Comparison of ENCODE assay signal across 5 worm cellular contexts in the genomic region with DNA sequence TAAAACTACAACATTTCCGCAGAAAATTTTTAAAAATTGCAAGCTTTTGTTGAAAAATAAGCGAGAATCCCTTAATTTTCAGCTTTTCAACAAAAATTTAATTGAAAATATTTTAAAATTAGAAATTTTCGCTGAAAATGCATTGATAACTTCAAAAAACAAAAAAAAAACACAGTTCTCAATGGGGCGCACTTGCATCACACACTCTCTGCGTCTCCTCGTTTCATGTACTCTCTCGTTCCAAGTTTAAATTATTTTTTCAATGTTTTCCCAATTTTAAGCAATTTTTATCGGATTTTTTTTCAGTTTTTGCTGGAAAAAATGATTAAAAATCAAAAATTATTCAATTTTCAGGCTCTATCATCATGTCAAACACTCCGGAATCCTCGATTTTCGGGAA.
A peak's percentile ranks its signal among the peaks of the same experiment; 100 is the strongest.
TF ChIP-seq lines count a peak whose summit lies in the region.

A gene (plus strand): TSS at position 345 of the 400 bp plus-strand sequence.

TF ChIP-seq in whole organism, L1 larva, 84 proteins besides CTCF, POLR2A, EP300 and RAD21 (continued from another document and continues in another):
- no peak for TF ChIP-seq grh-1 (GFP tag; IDR thresholded peaks at IDR 0.05; lab: Robert Waterston, UW)
- no peak for TF ChIP-seq rnt-1 (tag; optimal IDR thresholded peaks at IDR 0.05; lab: Kevin White, UChicago)
- peak; percentile 61 for TF ChIP-seq unc-130 (tag; optimal IDR thresholded peaks at IDR 0.05; lab: Kevin White, UChicago)
- peak; percentile 57 for TF ChIP-seq snpc-4 (tag; optimal IDR thresholded peaks at IDR 0.05; lab: Kevin White, UChicago)
- no peak for TF ChIP-seq nhr-71 (tag; optimal IDR thresholded peaks at IDR 0.05; lab: Kevin White, UChicago)
- peak; percentile 35 for TF ChIP-seq lin-15B (tag; optimal IDR thresholded peaks at IDR 0.05; lab: Kevin White, UChicago)
- TF ChIP-seq dpl-1 (GFP tag; optimal IDR thresholded peaks at IDR 0.05; lab: Kevin White, UChicago), result peak; percentile 44 to 68 (median 60)
- TF ChIP-seq isw-1 (GFP tag; IDR thresholded peaks at IDR 0.05; lab: Robert Waterston, UW), result no peak; the same call in 1 of the 2 replicates
- no peak for TF ChIP-seq jun-1 (tag; optimal IDR thresholded peaks at IDR 0.05; lab: Kevin White, UChicago)
- no peak for TF ChIP-seq swsn-7 (tag; optimal IDR thresholded peaks at IDR 0.05; lab: Kevin White, UChicago)
- peak; percentile 71 for TF ChIP-seq nhr-19 (GFP tag; conservative IDR thresholded peaks at IDR 0.05; lab: Robert Waterston, UW)
- TF ChIP-seq C34B4.2 (tag; optimal IDR thresholded peaks at IDR 0.05; lab: Kevin White, UChicago), result no peak
- TF ChIP-seq tbx-2 (tag; optimal IDR thresholded peaks at IDR 0.05; lab: Kevin White, UChicago), result peak; percentile 46
- TF ChIP-seq pqm-1 (tag; optimal IDR thresholded peaks at IDR 0.05; lab: Kevin White, UChicago), result no peak
- peak; percentile 66 for TF ChIP-seq nhr-85 (tag; lab: Kevin White, UChicago)
- TF ChIP-seq elt-3 (tag; optimal IDR thresholded peaks at IDR 0.05; lab: Kevin White, UChicago), result peak in 2 of 6 experiments; percentile 21 to 41
- TF ChIP-seq aha-1 (tag; optimal IDR thresholded peaks at IDR 0.05; lab: Kevin White, UChicago), result no peak
- peak; percentile 26 for TF ChIP-seq C16A3.4 (tag; optimal IDR thresholded peaks at IDR 0.05; lab: Kevin White, UChicago)
- TF ChIP-seq lir-3 (tag; optimal IDR thresholded peaks at IDR 0.05; lab: Kevin White, UChicago; ENCODE audit: poor library complexity), result no peak
- TF ChIP-seq zag-1 (tag; optimal IDR thresholded peaks at IDR 0.05; lab: Kevin White, UChicago), result no peak
- peak; percentile 30 for TF ChIP-seq lin-39 (tag; optimal IDR thresholded peaks at IDR 0.05; lab: Kevin White, UChicago)
- TF ChIP-seq blmp-1 (tag; optimal IDR thresholded peaks at IDR 0.05; lab: Kevin White, UChicago), result peak; percentile 22
- TF ChIP-seq egl-27 (tag; optimal IDR thresholded peaks at IDR 0.05; lab: Kevin White, UChicago), result no peak
- peak; percentile 84 for TF ChIP-seq mep-1 (tag; optimal IDR thresholded peaks at IDR 0.05; lab: Kevin White, UChicago)
- peak; percentile 73 for TF ChIP-seq snu-23 (GFP tag; optimal IDR thresholded peaks at IDR 0.05; lab: Kevin White, UChicago)
- TF ChIP-seq sox-4 (tag; optimal IDR thresholded peaks at IDR 0.05; lab: Kevin White, UChicago), result no peak

TF ChIP-seq in whole organism, L2 larva, 48 proteins besides CTCF, POLR2A, EP300 and RAD21 (continued from another document):
- TF ChIP-seq mbf-1 (tag; optimal IDR thresholded peaks at IDR 0.05; lab: Kevin White, UChicago) (no peak), crh-2 (tag; optimal IDR thresholded peaks at IDR 0.05; lab: Kevin White, UChicago) (peak; percentile 39), nhr-129 (tag; optimal IDR thresholded peaks at IDR 0.05; lab: Kevin White, UChicago) (no peak), nhr-11 (tag; optimal IDR thresholded peaks at IDR 0.05; lab: Kevin White, UChicago) (no peak), lin-13 (GFP tag; optimal IDR thresholded peaks at IDR 0.05; lab: Kevin White, UChicago) (peak; percentile 48), nhr-23 (tag; optimal IDR thresholded peaks at IDR 0.05; lab: Kevin White, UChicago) (no peak), ztf-1 (GFP tag; conservative IDR thresholded peaks at IDR 0.05; lab: Robert Waterston, UW) (no peak), ceh-82 (tag; optimal IDR thresholded peaks at IDR 0.05; lab: Kevin White, UChicago) (no peak), nhr-77 (tag; optimal IDR thresholded peaks at IDR 0.05; lab: Kevin White, UChicago) (no peak), unc-62 (GFP tag; optimal IDR thresholded peaks at IDR 0.05; lab: Kevin White, UChicago) (no peak), unc-55 (GFP tag; optimal IDR thresholded peaks at IDR 0.05; lab: Kevin White, UChicago) (peak; percentile 66), elt-1 (tag; optimal IDR thresholded peaks at IDR 0.05; lab: Kevin White, UChicago) (no peak), F13H6.1 (tag; optimal IDR thresholded peaks at IDR 0.05; lab: Kevin White, UChicago) (peak; percentile 41), nhr-25 (tag; optimal IDR thresholded peaks at IDR 0.05; lab: Kevin White, UChicago) (peak; percentile 36), mab-5 (tag; optimal IDR thresholded peaks at IDR 0.05; lab: Kevin White, UChicago) (no peak), dmd-4 (tag; optimal IDR thresholded peaks at IDR 0.05; lab: Kevin White, UChicago) (no peak), ama-1 (optimal IDR thresholded peaks at IDR 0.05; lab: Kevin White, UChicago) (no peak), nhr-237 (tag; optimal IDR thresholded peaks at IDR 0.05; lab: Kevin White, UChicago) (no peak), nhr-12 (tag; optimal IDR thresholded peaks at IDR 0.05; lab: Kevin White, UChicago) (no peak), skn-1 (tag; optimal IDR thresholded peaks at IDR 0.05; lab: Kevin White, UChicago) (no peak), sem-4 (tag; optimal IDR thresholded peaks at IDR 0.05; lab: Kevin White, UChicago) (peak; percentile 64)

TF ChIP-seq in whole organism, L3 larva, 47 proteins besides CTCF, POLR2A, EP300 and RAD21 (continued from another document):
- TF ChIP-seq snpc-4 (tag; optimal IDR thresholded peaks at IDR 0.05; lab: Kevin White, UChicago) (peak; percentile 43), pha-4 (tag; optimal IDR thresholded peaks at IDR 0.05; lab: Kevin White, UChicago) (peak; percentile 73), pqm-1 (tag; optimal IDR thresholded peaks at IDR 0.05; lab: Kevin White, UChicago) (peak; percentile 14), ceh-82 (tag; optimal IDR thresholded peaks at IDR 0.05; lab: Kevin White, UChicago) (peak; percentile 22)
TF ChIP-seq in whole organism, L3 larva: peak in this region for 9.

TF ChIP-seq in whole organism, L4 larva, 104 proteins besides CTCF, POLR2A, EP300 and RAD21 (continued from another document and continues in another):
- TF ChIP-seq dmd-6 (GFP tag; IDR thresholded peaks at IDR 0.05; lab: Robert Waterston, UW) (no peak), dpl-1 (GFP tag; optimal IDR thresholded peaks at IDR 0.05; lab: Kevin White, UChicago) (peak; percentile 68), spr-1 (tag; optimal IDR thresholded peaks at IDR 0.05; lab: Kevin White, UChicago) (no peak), zip-2 (tag; optimal IDR thresholded peaks at IDR 0.05; lab: Kevin White, UChicago) (no peak), hlh-11 (tag; optimal IDR thresholded peaks at IDR 0.05; lab: Kevin White, UChicago) (no peak), F44E2.7 (GFP tag; IDR thresholded peaks at IDR 0.05; lab: Robert Waterston, UW) (no peak), hlh-30 (tag; optimal IDR thresholded peaks at IDR 0.05; lab: Kevin White, UChicago; ENCODE audit: insufficient read depth) (peak; percentile 7), tag-97 (GFP tag; IDR thresholded peaks at IDR 0.05; lab: Robert Waterston, UW) (no peak), aly-2 (tag; optimal IDR thresholded peaks at IDR 0.05; lab: Kevin White, UChicago) (no peak), gei-8 (GFP tag; optimal IDR thresholded peaks at IDR 0.05; lab: Kevin White, UChicago) (no peak), ceh-62 (tag; optimal IDR thresholded peaks at IDR 0.05; lab: Kevin White, UChicago) (no peak), aha-1 (tag; lab: Kevin White, UChicago) (peak; percentile 71), nhr-111 (GFP tag; optimal IDR thresholded peaks at IDR 0.05; lab: Kevin White, UChicago) (no peak), R02D3.7 (tag; optimal IDR thresholded peaks at IDR 0.05; lab: Kevin White, UChicago) (no peak), snpc-4 (tag; optimal IDR thresholded peaks at IDR 0.05; lab: Kevin White, UChicago) (no peak), nhr-77 (tag; optimal IDR thresholded peaks at IDR 0.05; lab: Kevin White, UChicago) (no peak), spr-3 (GFP tag; optimal IDR thresholded peaks at IDR 0.05; lab: Kevin White, UChicago) (no peak), lin-1 (GFP tag; IDR thresholded peaks at IDR 0.05; lab: Robert Waterston, UW) (no peak), mdl-1 (tag; optimal IDR thresholded peaks at IDR 0.05; lab: Kevin White, UChicago) (no peak), tra-1 (GFP tag; IDR thresholded peaks at IDR 0.05; lab: Robert Waterston, UW) (no peak), zfp-2 (tag; optimal IDR thresholded peaks at IDR 0.05; lab: Kevin White, UChicago) (no peak), mxl-2 (GFP tag; conservative IDR thresholded peaks at IDR 0.05; lab: Robert Waterston, UW) (no peak), snpc-1.2 (GFP tag; IDR thresholded peaks at IDR 0.05; lab: Robert Waterston, UW) (no peak), Y5F2A.4 (GFP tag; optimal IDR thresholded peaks at IDR 0.05; lab: Kevin White, UChicago) (no peak), nhr-42 (GFP tag; IDR thresholded peaks at IDR 0.05; lab: Robert Waterston, UW) (no peak), nhr-41 (GFP tag; IDR thresholded peaks at IDR 0.05; lab: Robert Waterston, UW) (no peak), lir-3 (tag; optimal IDR thresholded peaks at IDR 0.05; lab: Kevin White, UChicago) (no peak), D1046.2 (GFP tag; IDR thresholded peaks at IDR 0.05; lab: Robert Waterston, UW) (no peak), Y105C5A.15 (GFP tag; IDR thresholded peaks at IDR 0.05; lab: Robert Waterston, UW) (no peak), saeg-2 (GFP tag; IDR thresholded peaks at IDR 0.05; lab: Robert Waterston, UW) (no peak), nhr-11 (tag; optimal IDR thresholded peaks at IDR 0.05; lab: Kevin White, UChicago) (no peak), ZK337.2 (GFP tag; IDR thresholded peaks at IDR 0.05; lab: Robert Waterston, UW) (no peak), zfp-3 (GFP tag; conservative IDR thresholded peaks at IDR 0.05; lab: Robert Waterston, UW) (no peak), ZK546.5 (tag; optimal IDR thresholded peaks at IDR 0.05; lab: Kevin White, UChicago) (no peak), nhr-25 (tag; optimal IDR thresholded peaks at IDR 0.05; lab: Kevin White, UChicago; ENCODE audit: borderline replicate concordance, insufficient read depth) (no peak), nhr-10 (tag; optimal IDR thresholded peaks at IDR 0.05; lab: Kevin White, UChicago) (no peak), lin-15B (tag; optimal IDR thresholded peaks at IDR 0.05; lab: Kevin White, UChicago) (no peak), rbr-2 (tag; optimal IDR thresholded peaks at IDR 0.05; lab: Kevin White, UChicago) (peak; percentile 32), daf-8 (GFP tag; IDR thresholded peaks at IDR 0.05; lab: Robert Waterston, UW) (no peak), dve-1 (tag; optimal IDR thresholded peaks at IDR 0.05; lab: Kevin White, UChicago; ENCODE audit: insufficient read depth) (peak; percentile 48), F10B5.3 (tag; optimal IDR thresholded peaks at IDR 0.05; lab: Kevin White, UChicago) (no peak), ceh-32 (tag; optimal IDR thresholded peaks at IDR 0.05; lab: Kevin White, UChicago; ENCODE audit: poor library complexity) (no peak), pqm-1 (tag; optimal IDR thresholded peaks at IDR 0.05; lab: Kevin White, UChicago) (no peak), Y48G9A.11 (GFP tag; IDR thresholded peaks at IDR 0.05; lab: Robert Waterston, UW) (no peak)

TF ChIP-seq in whole organism, young adult, 124 proteins besides CTCF, POLR2A, EP300 and RAD21 (continued from another document):
- TF ChIP-seq egrh-3 (GFP tag; IDR thresholded peaks at IDR 0.05; lab: Robert Waterston, UW), result no peak
- TF ChIP-seq zfh-2 (GFP tag; conservative IDR thresholded peaks at IDR 0.05; lab: Robert Waterston, UW), result no peak
- no peak for TF ChIP-seq T07F8.4 (tag; optimal IDR thresholded peaks at IDR 0.05; lab: Kevin White, UChicago)
- no peak for TF ChIP-seq B0261.1 (tag; optimal IDR thresholded peaks at IDR 0.05; lab: Kevin White, UChicago)
- TF ChIP-seq hlh-26 (GFP tag; conservative IDR thresholded peaks at IDR 0.05; lab: Robert Waterston, UW), result no peak
- peak; percentile 27 for TF ChIP-seq tbp1 (GFP tag; optimal IDR thresholded peaks at IDR 0.05; lab: Kevin White, UChicago)
- TF ChIP-seq snpc-3.4 (tag; optimal IDR thresholded peaks at IDR 0.05; lab: Kevin White, UChicago), result peak; percentile 31
- no peak for TF ChIP-seq hmg-20 (GFP tag; IDR thresholded peaks at IDR 0.05; lab: Robert Waterston, UW)
- TF ChIP-seq attf-5 (GFP tag; optimal IDR thresholded peaks at IDR 0.05; lab: Kevin White, UChicago), result peak; percentile 47
- TF ChIP-seq akir-1 (GFP tag; optimal IDR thresholded peaks at IDR 0.05; lab: Kevin White, UChicago), result no peak
- 0 out of 2 replicates have a peak, but pooled peaks have one; percentile 33 for TF ChIP-seq Y53G8AR.9 (GFP tag; conservative IDR thresholded peaks at IDR 0.05; lab: Robert Waterston, UW)
- TF ChIP-seq hlh-12 (tag; optimal IDR thresholded peaks at IDR 0.05; lab: Kevin White, UChicago), result no peak
- TF ChIP-seq madf-6 (GFP tag; IDR thresholded peaks at IDR 0.05; lab: Robert Waterston, UW), result peak; percentile 76
- TF ChIP-seq F55B11.4 (tag; optimal IDR thresholded peaks at IDR 0.05; lab: Kevin White, UChicago; ENCODE audit: borderline replicate concordance, insufficient read depth), result no peak
- TF ChIP-seq hsf-1 (GFP tag; IDR thresholded peaks at IDR 0.05; lab: Robert Waterston, UW), result no peak
- TF ChIP-seq B0035.1 (tag; optimal IDR thresholded peaks at IDR 0.05; lab: Kevin White, UChicago), result no peak
- TF ChIP-seq C06A6.2 (GFP tag; conservative IDR thresholded peaks at IDR 0.05; lab: Robert Waterston, UW), result no peak
- TF ChIP-seq ekl-4 (GFP tag; IDR thresholded peaks at IDR 0.05; lab: Robert Waterston, UW), result no peak
- no peak for TF ChIP-seq B0336.3 (GFP tag; IDR thresholded peaks at IDR 0.05; lab: Robert Waterston, UW)
- peak; percentile 96 for TF ChIP-seq hmg-1.2 (GFP tag; IDR thresholded peaks at IDR 0.05; lab: Robert Waterston, UW)
- TF ChIP-seq let-607 (tag; optimal IDR thresholded peaks at IDR 0.05; lab: Kevin White, UChicago), result no peak
- TF ChIP-seq ceh-100 (GFP tag; IDR thresholded peaks at IDR 0.05; lab: Robert Waterston, UW), result no peak
- TF ChIP-seq athp-1 (tag; optimal IDR thresholded peaks at IDR 0.05; lab: Kevin White, UChicago), result no peak
- TF ChIP-seq mes-4 (tag; optimal IDR thresholded peaks at IDR 0.05; lab: Kevin White, UChicago), result no peak
- TF ChIP-seq madf-8 (GFP tag; conservative IDR thresholded peaks at IDR 0.05; lab: Robert Waterston, UW), result no peak
- peak; percentile 16 for TF ChIP-seq efl-1 (GFP tag; optimal IDR thresholded peaks at IDR 0.05; lab: Kevin White, UChicago)
- TF ChIP-seq K12H6.12 (tag; optimal IDR thresholded peaks at IDR 0.05; lab: Kevin White, UChicago), result no peak
- TF ChIP-seq attf-3 (GFP tag; conservative IDR thresholded peaks at IDR 0.05; lab: Robert Waterston, UW), result no peak
- TF ChIP-seq him-1 (tag; optimal IDR thresholded peaks at IDR 0.05; lab: Kevin White, UChicago), result no peak
- no peak for TF ChIP-seq Y95B8A.8 (GFP tag; IDR thresholded peaks at IDR 0.05; lab: Robert Waterston, UW)
- TF ChIP-seq F39B2.1 (GFP tag; IDR thresholded peaks at IDR 0.05; lab: Robert Waterston, UW), result no peak
- TF ChIP-seq ceh-27 (GFP tag; optimal IDR thresholded peaks at IDR 0.05; lab: Kevin White, UChicago), result no peak
- TF ChIP-seq Y67H2A.10 (GFP tag; conservative IDR thresholded peaks at IDR 0.05; lab: Robert Waterston, UW), result no peak
- TF ChIP-seq ZK185.1 (tag; optimal IDR thresholded peaks at IDR 0.05; lab: Kevin White, UChicago; ENCODE audit: poor library complexity, severe bottlenecking), result no peak
- TF ChIP-seq sdz-38 (tag; optimal IDR thresholded peaks at IDR 0.05; lab: Kevin White, UChicago), result no peak
- TF ChIP-seq mcd-1 (GFP tag; IDR thresholded peaks at IDR 0.05; lab: Robert Waterston, UW), result peak; percentile 96
- TF ChIP-seq F10E7.11 (tag; optimal IDR thresholded peaks at IDR 0.05; lab: Kevin White, UChicago), result no peak
